Worm (Caenorhabditis elegans) whole organism, L4/young adult: ENCODE measurements around the gene T12B3.3.

Experiments used
- dao-5 ChIP-seq: sonication (generic microtip); optimal IDR thresholded peaks from 2 replicates; lab custom pipeline; 2016; ENCODE audit warnings: missing genotype, missing genetic modification characterization, moderate library complexity, missing compliant biosample characterization
- him-1 ChIP-seq: sonication (generic microtip); optimal IDR thresholded peaks from 2 replicates; lab custom pipeline; 2016; ENCODE audit warnings: missing genotype, missing genetic modification reagents, missing genetic modification characterization, missing compliant biosample characterization

DNA sequence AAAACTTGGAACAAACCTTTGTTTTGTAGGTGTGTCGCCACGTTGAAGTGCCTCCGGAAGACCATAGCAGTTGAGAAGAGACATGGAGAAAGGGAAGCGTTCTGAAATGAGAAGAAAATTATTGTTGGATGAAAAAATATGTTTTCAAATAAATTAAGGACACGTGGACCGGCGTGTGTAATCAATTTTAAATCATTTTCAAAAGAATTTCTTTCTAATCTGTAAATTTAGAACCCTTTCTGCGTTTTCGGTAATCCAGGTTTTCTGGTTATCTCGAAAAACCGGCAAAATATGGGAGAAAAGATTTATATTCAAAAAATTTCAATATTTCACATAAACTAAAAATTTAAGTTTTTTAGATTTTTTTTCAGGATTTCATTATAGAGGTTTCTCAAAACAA is 13.9 kb downstream of the T12B3.3 start, which contains the start of gene mob-3:
- no peak for TF ChIP-seq him-1
- TF ChIP-seq dao-5 (tag; lab: Kevin White, UChicago), result no peak
